Worm (Caenorhabditis elegans) whole organism, L3 larva: ENCODE results near the gene K08H2.7.

Experiments used
- nhr-28 ChIP-seq: fragments of 150-350 bp; optimal IDR thresholded peaks from 2 replicates; lab custom pipeline; 2014; ENCODE audit warnings: missing biosample characterization, missing genetic modification characterization
- ztf-11 ChIP-seq: fragments of 150-350 bp; optimal IDR thresholded peaks from 2 replicates; lab custom pipeline; 2014; ENCODE audit warnings: missing biosample characterization, missing genetic modification characterization
- ztf-4 ChIP-seq: fragments of 150-350 bp; optimal IDR thresholded peaks from 2 replicates; lab custom pipeline; 2014; ENCODE audit warnings: missing biosample characterization, missing genetic modification characterization

DNA sequence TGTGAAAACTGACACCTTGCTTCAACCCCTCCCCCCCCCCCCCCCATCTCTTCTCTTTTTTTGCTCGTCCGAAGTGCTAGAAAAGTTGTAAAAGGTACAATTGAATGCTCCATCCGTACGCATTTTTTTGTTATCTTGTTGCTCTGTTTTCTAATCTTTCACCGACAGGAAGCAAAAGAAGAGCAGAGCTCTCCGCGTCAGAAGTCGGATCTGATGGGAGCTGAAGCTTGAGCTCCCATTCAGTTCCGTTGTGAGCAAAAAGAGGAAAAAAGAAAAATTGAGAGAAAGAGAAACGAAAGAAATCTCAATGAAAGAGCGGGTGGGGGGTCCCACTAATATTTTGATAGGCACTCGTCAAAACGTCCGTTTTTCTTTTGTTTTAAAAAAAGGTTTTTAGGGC lies 41.3 kb downstream of the K08H2.7 start:
- no peak for TF ChIP-seq ztf-4
- no peak for TF ChIP-seq ztf-11 (tag; lab: Kevin White, UChicago)
- TF ChIP-seq nhr-28 (tag; lab: Kevin White, UChicago), result no peak
